Fruit fly (Drosophila melanogaster) whole organism, prepupa: ENCODE data around the gene CG15773.

Source experiments
- Blimp-1 ChIP-seq: fragments of 200-800 bp; sonication (Bioruptor generic); optimal IDR thresholded peaks from 3 replicates; lab custom pipeline; 2017; ENCODE audit warnings: missing biosample characterization, missing genetic modification characterization, mild to moderate bottlenecking, moderate library complexity, missing genetic modification reagents
- CG10631 ChIP-seq: fragments of 200-800 bp; sonication (Bioruptor generic); optimal IDR thresholded peaks from 2 replicates; lab custom pipeline; 2016; ENCODE audit warnings: missing biosample characterization, missing genetic modification characterization
- CG10669 ChIP-seq: fragments of 200-800 bp; sonication (Bioruptor generic); optimal IDR thresholded peaks from 3 replicates; lab custom pipeline; 2018; ENCODE audit warnings: missing biosample characterization, mild to moderate bottlenecking, missing genetic modification characterization, moderate library complexity
- CG11762 ChIP-seq: fragments of 200-800 bp; sonication (Bioruptor generic); optimal IDR thresholded peaks from 3 replicates; lab custom pipeline; 2016; ENCODE audit warnings: missing biosample characterization, missing genetic modification characterization; ENCODE audit not compliant: insufficient read depth
- CG11902 ChIP-seq: fragments of 200-800 bp; sonication (Bioruptor generic); optimal IDR thresholded peaks from 3 replicates; lab custom pipeline; 2016; ENCODE audit warnings: missing biosample characterization, missing genetic modification characterization
- CG15336 ChIP-seq: fragments of 200-800 bp; sonication (Bioruptor generic); IDR thresholded peaks from 2 replicates; pipeline ENCODE4 v1.3.6; 2022; ENCODE audit warnings: missing biosample characterization, missing genetic modification characterization
- CG1621 ChIP-seq: fragments of 200-800 bp; sonication (Bioruptor generic); optimal IDR thresholded peaks from 3 replicates; lab custom pipeline; 2018; ENCODE audit warnings: missing biosample characterization, mild to moderate bottlenecking, missing genetic modification characterization
- CG3032 ChIP-seq: fragments of 200-800 bp; optimal IDR thresholded peaks from 2 replicates; lab custom pipeline; 2019; ENCODE audit warnings: missing biosample characterization, mild to moderate bottlenecking, missing genetic modification characterization, moderate library complexity
- CG31627 ChIP-seq: fragments of 200-800 bp; sonication (Bioruptor generic); optimal IDR thresholded peaks from 3 replicates; lab custom pipeline; 2016; ENCODE audit warnings: missing biosample characterization, missing genetic modification characterization
- CG32006 ChIP-seq: fragments of 200-800 bp; sonication (Bioruptor generic); optimal IDR thresholded peaks from 3 replicates; lab custom pipeline; 2017; ENCODE audit warnings: missing biosample characterization, mild to moderate bottlenecking, missing genetic modification characterization
- CG34406 ChIP-seq: fragments of 200-800 bp; sonication (Bioruptor generic); optimal IDR thresholded peaks from 3 replicates; lab custom pipeline; 2016; ENCODE audit warnings: missing biosample characterization, missing genetic modification characterization
- CG3919 ChIP-seq: fragments of 200-800 bp; sonication (Bioruptor generic); optimal IDR thresholded peaks from 3 replicates; lab custom pipeline; 2016; ENCODE audit warnings: missing biosample characterization, missing genetic modification characterization
- CG4318 ChIP-seq: fragments of 200-800 bp; sonication (Bioruptor generic); optimal IDR thresholded peaks from 3 replicates; lab custom pipeline; 2017; ENCODE audit warnings: missing biosample characterization, mild to moderate bottlenecking, missing genetic modification characterization
- CG6163 ChIP-seq: fragments of 200-800 bp; sonication (Bioruptor generic); IDR thresholded peaks from 3 replicates; pipeline ENCODE4 v1.3.6; 2022; ENCODE audit warnings: missing biosample characterization, missing genetic modification characterization
- CG6276 ChIP-seq: fragments of 200-800 bp; sonication (Bioruptor generic); optimal IDR thresholded peaks from 2 replicates; lab custom pipeline; 2017; ENCODE audit warnings: missing biosample characterization, mild to moderate bottlenecking, missing genetic modification characterization
- CG6808 ChIP-seq: fragments of 200-800 bp; sonication (Bioruptor generic); optimal IDR thresholded peaks from 3 replicates; lab custom pipeline; 2017; ENCODE audit warnings: missing biosample characterization, missing genetic modification characterization, mild to moderate bottlenecking, moderate library complexity, missing genetic modification reagents
- CG6854 ChIP-seq: fragments of 200-800 bp; sonication (Bioruptor generic); optimal IDR thresholded peaks from 2 replicates; lab custom pipeline; 2017; ENCODE audit warnings: missing biosample characterization, mild to moderate bottlenecking, missing genetic modification characterization
- CG7368 ChIP-seq: fragments of 200-800 bp; sonication (Bioruptor generic); optimal IDR thresholded peaks from 3 replicates; lab custom pipeline; 2016; ENCODE audit warnings: missing biosample characterization, missing genetic modification characterization
- CG8319 ChIP-seq: fragments of 200-800 bp; sonication (Bioruptor generic); optimal IDR thresholded peaks from 3 replicates; lab custom pipeline; 2016; ENCODE audit warnings: missing biosample characterization, missing genetic modification characterization
- CG8632 ChIP-seq: fragments of 200-800 bp; sonication (Bioruptor generic); optimal IDR thresholded peaks from 3 replicates; lab custom pipeline; 2016; ENCODE audit warnings: missing biosample characterization, missing genetic modification characterization
- CG9139 ChIP-seq: fragments of 200-800 bp; sonication (Bioruptor generic); optimal IDR thresholded peaks from 3 replicates; lab custom pipeline; 2017; ENCODE audit warnings: missing biosample characterization, mild to moderate bottlenecking, missing genetic modification characterization
- Eip78C ChIP-seq: fragments of 200-800 bp; sonication (Bioruptor generic); peaks from one replicate; lab custom pipeline; 2016; ENCODE audit warnings: missing biosample characterization, missing genetic modification characterization
- Eip93F ChIP-seq: fragments of 200-800 bp; sonication (Bioruptor generic); optimal IDR thresholded peaks from 2 replicates; lab custom pipeline; 2016; ENCODE audit warnings: missing biosample characterization, mild to moderate bottlenecking, missing genetic modification characterization
- Ets96B ChIP-seq: fragments of 200-800 bp; optimal IDR thresholded peaks from 2 replicates; lab custom pipeline; 2019; ENCODE audit warnings: missing biosample characterization, mild to moderate bottlenecking, missing genetic modification characterization, moderate library complexity
- Gug ChIP-seq: fragments of 200-800 bp; sonication (Bioruptor generic); IDR thresholded peaks from 2 replicates; pipeline ENCODE4 v1.3.6; 2022; ENCODE audit warnings: missing biosample characterization, missing genetic modification characterization
- Hr39 ChIP-seq: fragments of 200-800 bp; sonication (Bioruptor generic); optimal IDR thresholded peaks from 2 replicates; lab custom pipeline; 2016; ENCODE audit warnings: missing biosample characterization, missing genetic modification characterization
- Hr4 ChIP-seq: fragments of 200-800 bp; sonication (Bioruptor generic); optimal IDR thresholded peaks from 3 replicates; lab custom pipeline; 2016; ENCODE audit warnings: missing biosample characterization, missing genetic modification characterization
- Lpt ChIP-seq: fragments of 200-800 bp; sonication (Bioruptor generic); optimal IDR thresholded peaks from 3 replicates; lab custom pipeline; 2016; ENCODE audit warnings: missing biosample characterization, missing genetic modification characterization
- Met ChIP-seq: fragments of 200-800 bp; sonication (Bioruptor generic); optimal IDR thresholded peaks from 3 replicates; lab custom pipeline; 2016; ENCODE audit warnings: missing biosample characterization, missing genetic modification characterization
- OdsH ChIP-seq: fragments of 200-800 bp; sonication (Bioruptor generic); optimal IDR thresholded peaks from 3 replicates; lab custom pipeline; 2016; ENCODE audit warnings: missing biosample characterization, missing genetic modification characterization
- Smox ChIP-seq: fragments of 200-800 bp; sonication (Bioruptor generic); optimal IDR thresholded peaks from 3 replicates; lab custom pipeline; 2016; ENCODE audit warnings: missing biosample characterization, missing genetic modification characterization
- Sox14 ChIP-seq: fragments of 200-800 bp; sonication (Bioruptor generic); optimal IDR thresholded peaks from 3 replicates; lab custom pipeline; 2016; ENCODE audit warnings: missing biosample characterization, missing genetic modification characterization
- Sox15 ChIP-seq: fragments of 200-800 bp; sonication (Bioruptor generic); optimal IDR thresholded peaks from 3 replicates; lab custom pipeline; 2016; ENCODE audit warnings: missing biosample characterization, missing genetic modification characterization
- achi ChIP-seq: fragments of 200-800 bp; sonication (Bioruptor generic); optimal IDR thresholded peaks from 3 replicates; lab custom pipeline; 2016; ENCODE audit warnings: missing biosample characterization, missing genetic modification characterization
- acj6 ChIP-seq: fragments of 200-800 bp; sonication (Bioruptor generic); optimal IDR thresholded peaks from 3 replicates; lab custom pipeline; 2016; ENCODE audit warnings: missing biosample characterization, missing genetic modification characterization
- cyc ChIP-seq: fragments of 200-800 bp; sonication (Bioruptor generic); optimal IDR thresholded peaks from 3 replicates; lab custom pipeline; 2016; ENCODE audit warnings: missing biosample characterization, missing genetic modification characterization
- dac ChIP-seq: fragments of 200-800 bp; sonication (Bioruptor generic); optimal IDR thresholded peaks from 2 replicates; lab custom pipeline; 2017; ENCODE audit warnings: missing biosample characterization, mild to moderate bottlenecking, missing genetic modification characterization
- dsx ChIP-seq: fragments of 200-800 bp; optimal IDR thresholded peaks from 3 replicates; lab custom pipeline; 2019; ENCODE audit warnings: missing biosample characterization, mild to moderate bottlenecking, missing genetic modification characterization, moderate library complexity; ENCODE audit not compliant: poor library complexity, severe bottlenecking
- eg ChIP-seq: fragments of 200-800 bp; sonication (Bioruptor generic); IDR thresholded peaks from 3 replicates; pipeline ENCODE4 v1.3.6; 2022; ENCODE audit warnings: missing biosample characterization, missing genetic modification characterization
- fd59A ChIP-seq: fragments of 200-800 bp; sonication (Bioruptor generic); optimal IDR thresholded peaks from 2 replicates; lab custom pipeline; 2017; ENCODE audit warnings: missing biosample characterization, mild to moderate bottlenecking, missing genetic modification characterization, missing genetic modification reagents
- fd85E ChIP-seq: fragments of 200-800 bp; sonication (Bioruptor generic); optimal IDR thresholded peaks from 3 replicates; lab custom pipeline; 2016; ENCODE audit warnings: missing biosample characterization, missing genetic modification characterization
- lz ChIP-seq: fragments of 200-800 bp; sonication (Bioruptor generic); optimal IDR thresholded peaks from 3 replicates; lab custom pipeline; 2016; ENCODE audit warnings: missing biosample characterization, missing genetic modification characterization
- net ChIP-seq: fragments of 200-800 bp; sonication (Bioruptor generic); optimal IDR thresholded peaks from 3 replicates; lab custom pipeline; 2016; ENCODE audit warnings: missing biosample characterization, missing genetic modification characterization
- pdm3 ChIP-seq: fragments of 200-800 bp; sonication (Bioruptor generic); optimal IDR thresholded peaks from 3 replicates; lab custom pipeline; 2016; ENCODE audit warnings: missing biosample characterization, missing genetic modification characterization
- salr ChIP-seq, 2 experiments: fragments of 200-800 bp; sonication (Bioruptor generic); optimal IDR thresholded peaks; 3 replicates each; lab custom pipeline; 2016 to 2018; ENCODE audit warnings: missing biosample characterization in 2 of 2, missing genetic modification characterization in 2 of 2, mild to moderate bottlenecking in 1 of 2
- spab ChIP-seq: fragments of 200-800 bp; sonication (Bioruptor generic); optimal IDR thresholded peaks from 2 replicates; lab custom pipeline; 2017; ENCODE audit warnings: missing biosample characterization, mild to moderate bottlenecking, missing genetic modification characterization, missing genetic modification reagents
- ss ChIP-seq, 2 experiments: fragments of 200-800 bp; sonication (Bioruptor generic); optimal IDR thresholded peaks; 2 replicates in 1 of 2; 3 replicates in 1 of 2; lab custom pipeline; 2017 to 2018; ENCODE audit warnings: mild to moderate bottlenecking in 2 of 2, missing biosample characterization in 2 of 2, missing genetic modification characterization in 2 of 2, moderate library complexity in 1 of 2
- svp ChIP-seq: fragments of 200-800 bp; sonication (Bioruptor generic); peaks from one replicate; lab custom pipeline; 2016; ENCODE audit warnings: missing biosample characterization, missing genetic modification characterization
- topi ChIP-seq: fragments of 200-800 bp; sonication (Bioruptor generic); optimal IDR thresholded peaks from 3 replicates; lab custom pipeline; 2016; ENCODE audit warnings: missing biosample characterization, missing genetic modification characterization
- vri ChIP-seq: fragments of 200-800 bp; sonication (Bioruptor generic); optimal IDR thresholded peaks from 3 replicates; lab custom pipeline; 2016; ENCODE audit warnings: missing biosample characterization, mild to moderate bottlenecking, missing genetic modification characterization

CG15773 gene

dm6 chrX:5783260-5784040 is 50.9 kb downstream of the CG15773 start:
- TF ChIP-seq CG11762 (GFP tag; lab: Kevin White, UChicago) (peak; percentile 60), achi (GFP tag; lab: Kevin White, UChicago) (peak; percentile 61), CG10669 (GFP tag; lab: Kevin White, UChicago) (peak; percentile 36), Gug (GFP tag; lab: Robert Waterston, UW) (no peak), dac (GFP tag; lab: Kevin White, UChicago) (peak; percentile 64), fd59A (peak; percentile 37), CG6808 (GFP tag; lab: Kevin White, UChicago) (peak; percentile 35), cyc (GFP tag; lab: Kevin White, UChicago) (peak; percentile 46), salr (GFP tag; optimal IDR thresholded peaks at IDR 0.05; lab: Kevin White, UChicago) (peak; percentile 11 to 13), dsx (GFP tag; lab: Kevin White, UChicago) (no peak), Eip93F (GFP tag; lab: Kevin White, UChicago) (peak; percentile 5), pdm3 (GFP tag; lab: Kevin White, UChicago) (peak; percentile 74), CG9139 (GFP tag; lab: Kevin White, UChicago) (no peak), CG3919 (peak; percentile 72), CG6163 (GFP tag; lab: Robert Waterston, UW) (peak; percentile 72; the same call in 2 of the 3 replicates), CG8632 (GFP tag; lab: Kevin White, UChicago) (peak; percentile 64), CG7368 (GFP tag; lab: Kevin White, UChicago) (peak; percentile 12), eg (peak; percentile 71; the same call in 2 of the 3 replicates), CG15336 (GFP tag; lab: Robert Waterston, UW) (peak; percentile 74), vri (GFP tag; lab: Kevin White, UChicago) (peak; percentile 80), Blimp-1 (GFP tag; lab: Kevin White, UChicago) (peak; percentile 82), spab (GFP tag; lab: Kevin White, UChicago) (peak; percentile 1), Eip78C (GFP tag; lab: Kevin White, UChicago) (peak; percentile 90), CG6854 (GFP tag; lab: Kevin White, UChicago) (peak; percentile 20), CG32006 (GFP tag; lab: Kevin White, UChicago) (peak; percentile 89), Smox (GFP tag; lab: Kevin White, UChicago) (peak; percentile 76), Hr4 (GFP tag; lab: Kevin White, UChicago) (peak; percentile 78), CG3032 (no peak), svp (GFP tag; lab: Kevin White, UChicago) (peak; percentile 89), topi (GFP tag; lab: Kevin White, UChicago) (peak; percentile 71), acj6 (GFP tag; lab: Kevin White, UChicago) (peak; percentile 73), Sox15 (GFP tag; lab: Kevin White, UChicago) (peak; percentile 50), fd85E (GFP tag; lab: Kevin White, UChicago) (no peak), CG10631 (GFP tag; lab: Kevin White, UChicago) (peak; percentile 58), Met (GFP tag; lab: Kevin White, UChicago) (peak; percentile 82), CG34406 (GFP tag; lab: Kevin White, UChicago) (peak; percentile 63), CG8319 (GFP tag; lab: Kevin White, UChicago) (peak; percentile 23), lz (GFP tag; lab: Kevin White, UChicago) (peak; percentile 76), net (GFP tag; lab: Kevin White, UChicago) (peak; percentile 54), Ets96B (tag; lab: Kevin White, UChicago) (peak; percentile 44), CG31627 (GFP tag; lab: Kevin White, UChicago) (peak; percentile 69), Hr39 (GFP tag; lab: Kevin White, UChicago) (peak; percentile 68), Sox14 (GFP tag; lab: Kevin White, UChicago) (peak; percentile 69), Lpt (peak; percentile 66), CG1621 (tag; lab: Kevin White, UChicago) (peak; percentile 28), CG4318 (GFP tag; lab: Kevin White, UChicago) (peak; percentile 74), ss (GFP tag; optimal IDR thresholded peaks at IDR 0.05; lab: Kevin White, UChicago) (peak; percentile 14 to 19), CG11902 (peak; percentile 11), OdsH (GFP tag; lab: Kevin White, UChicago) (peak; percentile 70), CG6276 (GFP tag; lab: Kevin White, UChicago) (peak; percentile 66)
